Fruit fly (Drosophila melanogaster): Measurements from ENCODE around the gene CG6923.

The CG6923 gene

dm6 chr3R:11773325-11773998, 23.6 kb upstream of the CG6923 start:
- TF ChIP-seq h (GFP tag; optimal IDR thresholded peaks at IDR 0.05), result no peak
- TF ChIP-seq Vsx2 (GFP tag; optimal IDR thresholded peaks at IDR 0.05; ENCODE audit: partially characterized antibody), result peak; percentile 9
- TF ChIP-seq dl (GFP tag; optimal IDR thresholded peaks at IDR 0.05; ENCODE audit: insufficient read depth in 1 of 2, partially characterized antibody in 2 of 2), result peak; percentile 37 to 56
- peak; percentile 5 for TF ChIP-seq Dif (GFP tag; optimal IDR thresholded peaks at IDR 0.05; ENCODE audit: partially characterized antibody)

DNA sequence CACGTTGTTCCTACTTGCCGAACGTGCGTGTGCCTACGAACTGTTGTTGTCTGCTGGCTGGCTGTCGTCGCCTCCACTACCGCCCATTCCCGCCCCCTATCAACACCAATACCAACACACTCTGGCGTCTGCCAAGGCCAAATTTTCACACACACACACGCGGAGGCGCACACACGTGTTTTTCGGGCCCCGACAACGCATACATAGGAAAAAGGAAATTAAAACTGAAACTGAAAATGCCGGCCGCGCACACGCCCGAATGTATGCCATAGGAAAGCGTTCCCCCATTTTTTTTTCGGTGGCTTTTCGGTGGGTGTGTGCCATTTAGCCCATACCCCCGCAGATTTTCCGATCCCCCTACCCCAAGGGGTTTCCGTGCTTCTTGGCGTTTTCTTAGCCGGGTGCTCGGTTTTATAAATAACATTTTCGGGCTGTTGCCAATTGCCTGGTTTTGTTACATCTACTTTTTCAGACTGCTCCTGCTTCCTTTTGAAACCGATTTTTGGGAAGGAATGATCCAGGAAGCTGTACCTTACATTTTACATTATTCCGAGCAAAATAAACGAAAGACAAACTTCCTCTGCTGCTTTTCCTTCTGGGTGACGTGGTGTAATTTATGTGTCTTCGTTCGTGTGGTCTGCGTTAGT, 22.5 kb upstream of the CG6923 start:
- TF ChIP-seq woc (GFP tag; optimal IDR thresholded peaks at IDR 0.05), result no peak

DNA sequence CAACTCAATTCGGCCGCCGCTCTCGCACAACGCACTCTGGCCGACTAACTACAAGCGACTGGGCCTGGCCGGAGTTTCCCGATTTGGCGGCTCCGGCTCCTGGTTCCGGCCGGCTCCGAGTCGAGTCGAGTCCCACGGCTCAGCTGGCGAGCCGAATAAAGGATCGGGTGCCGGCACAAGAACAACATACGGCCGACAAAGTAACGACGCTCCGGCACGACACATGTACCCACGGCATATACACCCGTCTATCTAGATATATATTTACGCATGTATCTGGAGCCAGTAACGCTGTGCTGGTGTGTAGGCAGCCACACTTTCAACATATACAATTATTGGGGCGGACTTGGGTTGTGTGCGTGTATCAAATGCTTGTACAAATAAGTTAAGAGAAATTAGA, 21.7 kb upstream of the CG6923 start:
- TF ChIP-seq N (GFP tag; optimal IDR thresholded peaks at IDR 0.05) (no peak), br (GFP tag; optimal IDR thresholded peaks at IDR 0.05) (no peak), Rel (GFP tag; optimal IDR thresholded peaks at IDR 0.05) (no peak), Rel (tag; optimal IDR thresholded peaks at IDR 0.05) (no peak), sage (GFP tag; optimal IDR thresholded peaks at IDR 0.05) (no peak), dl (GFP tag; optimal IDR thresholded peaks at IDR 0.05; ENCODE audit: insufficient read depth in 1 of 2, partially characterized antibody in 2 of 2) (no peak), HLH106 (tag; optimal IDR thresholded peaks at IDR 0.05) (no peak), sv (GFP tag; optimal IDR thresholded peaks at IDR 0.05) (no peak), psq (GFP tag; optimal IDR thresholded peaks at IDR 0.05) (no peak), Myc (optimal IDR thresholded peaks at IDR 0.05) (no peak), dmrt93B (GFP tag; optimal IDR thresholded peaks at IDR 0.05) (no peak), woc (GFP tag; optimal IDR thresholded peaks at IDR 0.05) (no peak), dsf (GFP tag; optimal IDR thresholded peaks at IDR 0.05; ENCODE audit: borderline replicate concordance) (no peak), jim (GFP tag; optimal IDR thresholded peaks at IDR 0.05) (no peak), Vsx2 (GFP tag; optimal IDR thresholded peaks at IDR 0.05; ENCODE audit: partially characterized antibody) (no peak), CG9705 (GFP tag; optimal IDR thresholded peaks at IDR 0.05) (no peak), Hr78 (GFP tag; optimal IDR thresholded peaks at IDR 0.05) (no peak)

DNA sequence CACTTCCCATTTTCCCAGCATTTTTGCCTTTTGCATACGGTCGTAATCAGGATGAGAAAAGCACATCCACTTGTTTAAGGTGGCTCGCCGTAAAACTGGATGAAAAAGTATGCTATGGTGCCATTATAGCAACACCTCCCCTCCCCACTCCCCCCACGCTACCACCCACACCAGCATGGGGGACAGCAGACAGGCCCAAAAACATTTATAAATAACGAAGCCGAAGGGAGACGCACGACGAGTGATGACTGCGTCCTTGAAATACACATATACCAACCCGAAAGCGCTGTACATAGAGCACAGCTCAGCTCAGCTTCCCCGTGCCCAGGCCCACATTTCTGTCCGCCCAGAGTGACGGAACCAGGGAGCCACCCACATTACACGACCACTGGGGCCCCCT, 20.9 kb upstream of the CG6923 start:
- TF ChIP-seq Hr78 (GFP tag; optimal IDR thresholded peaks at IDR 0.05) (no peak), CG9705 (GFP tag; optimal IDR thresholded peaks at IDR 0.05) (no peak), Rel (GFP tag; optimal IDR thresholded peaks at IDR 0.05) (no peak), Rel (tag; optimal IDR thresholded peaks at IDR 0.05) (no peak)

DNA sequence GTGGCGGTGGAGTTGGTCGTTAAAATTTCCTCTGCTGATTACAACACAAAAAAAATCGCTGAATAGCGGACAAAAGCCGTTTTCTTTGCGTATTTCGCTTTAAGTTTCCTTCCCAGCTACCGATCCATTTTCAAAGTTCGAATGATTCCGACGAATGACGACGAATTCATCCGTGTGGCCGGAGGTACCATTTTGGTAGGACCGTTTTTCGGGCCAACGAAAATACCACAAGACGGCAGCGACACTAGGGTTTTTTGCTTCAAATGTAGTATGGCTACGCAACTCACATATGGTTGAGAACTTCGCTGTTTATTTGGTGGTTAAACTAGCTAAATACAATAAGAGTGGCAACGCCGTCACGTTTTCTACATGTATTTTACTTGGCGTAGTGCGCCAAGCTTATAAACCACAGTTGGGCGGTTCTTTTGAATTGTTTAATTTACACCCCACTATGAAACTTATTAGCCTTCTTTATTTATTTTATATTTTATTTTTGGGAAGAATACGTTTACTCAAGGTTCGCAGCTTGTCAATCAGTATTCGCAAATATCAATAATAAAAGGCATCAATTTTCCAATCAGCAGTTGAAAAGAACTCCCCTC, 14.6 kb upstream of the CG6923 start, which contains the start of gene Lk6:
Gene Lk6, minus strand, starts transcription at position 179 of the 602 bp plus-strand sequence.
- no peak for TF ChIP-seq woc (GFP tag; optimal IDR thresholded peaks at IDR 0.05)
- no peak for TF ChIP-seq Hnf4 (GFP tag; optimal IDR thresholded peaks at IDR 0.05)
- TF ChIP-seq psq (GFP tag; optimal IDR thresholded peaks at IDR 0.05), result peak; percentile 13
- TF ChIP-seq pan (optimal IDR thresholded peaks at IDR 0.05), result no peak
- no peak for TF ChIP-seq CG32264 (GFP tag; optimal IDR thresholded peaks at IDR 0.05)
- TF ChIP-seq fru (GFP tag; optimal IDR thresholded peaks at IDR 0.05), result peak; percentile 57
- TF ChIP-seq rgr (GFP tag; optimal IDR thresholded peaks at IDR 0.05), result peak; percentile 50
- TF ChIP-seq Myc (optimal IDR thresholded peaks at IDR 0.05), result peak; percentile 14
- no peak for TF ChIP-seq lola (GFP tag; optimal IDR thresholded peaks at IDR 0.05)
- no peak for TF ChIP-seq usp (GFP tag; optimal IDR thresholded peaks at IDR 0.05)
- no peak for TF ChIP-seq sv (GFP tag; optimal IDR thresholded peaks at IDR 0.05)
- peak; percentile 84 for TF ChIP-seq Sp1 (GFP tag; optimal IDR thresholded peaks at IDR 0.05)
- peak; percentile 69 for TF ChIP-seq sage (GFP tag; optimal IDR thresholded peaks at IDR 0.05)
- TF ChIP-seq Hr78 (GFP tag; optimal IDR thresholded peaks at IDR 0.05), result no peak
- no peak for TF ChIP-seq Mio (GFP tag; optimal IDR thresholded peaks at IDR 0.05)
- peak in 1 of 2 experiments; percentile 52 for TF ChIP-seq foxo (GFP tag; optimal IDR thresholded peaks at IDR 0.05)
- no peak for TF ChIP-seq dl (GFP tag; optimal IDR thresholded peaks at IDR 0.05; ENCODE audit: insufficient read depth in 1 of 2, partially characterized antibody in 2 of 2)
- TF ChIP-seq N (GFP tag; optimal IDR thresholded peaks at IDR 0.05), result no peak
- TF ChIP-seq brk (GFP tag; optimal IDR thresholded peaks at IDR 0.05), result peak; percentile 70
- TF ChIP-seq GATAd (GFP tag; optimal IDR thresholded peaks at IDR 0.05), result no peak
- TF ChIP-seq Rel (GFP tag; optimal IDR thresholded peaks at IDR 0.05), result no peak
- peak; percentile 65 for TF ChIP-seq Rel (tag; optimal IDR thresholded peaks at IDR 0.05)
- TF ChIP-seq Vsx2 (GFP tag; optimal IDR thresholded peaks at IDR 0.05; ENCODE audit: partially characterized antibody), result no peak
- TF ChIP-seq Dif (GFP tag; optimal IDR thresholded peaks at IDR 0.05; ENCODE audit: partially characterized antibody), result peak; percentile 72
- TF ChIP-seq ey (GFP tag; optimal IDR thresholded peaks at IDR 0.05), result no peak
- TF ChIP-seq tai (GFP tag; optimal IDR thresholded peaks at IDR 0.05), result no peak
- TF ChIP-seq CrebA (GFP tag; optimal IDR thresholded peaks at IDR 0.05; ENCODE audit: borderline replicate concordance), result no peak
- TF ChIP-seq br (GFP tag; optimal IDR thresholded peaks at IDR 0.05), result peak; percentile 58
- peak; percentile 58 for TF ChIP-seq h (GFP tag; optimal IDR thresholded peaks at IDR 0.05)
- peak; percentile 23 for TF ChIP-seq dmrt93B (GFP tag; optimal IDR thresholded peaks at IDR 0.05)
- TF ChIP-seq Hr83 (GFP tag; optimal IDR thresholded peaks at IDR 0.05; ENCODE audit: poor library complexity, severe bottlenecking), result peak; percentile 53
- TF ChIP-seq Jra (GFP tag; optimal IDR thresholded peaks at IDR 0.05), result peak; percentile 46
- TF ChIP-seq Abd-B (GFP tag; optimal IDR thresholded peaks at IDR 0.05), result no peak
